Fruit fly (Drosophila melanogaster) S2 (cell line): Measurements from ENCODE around the gene Nse1.

Source experiments
- CG8478 ChIP-seq: fragments of >200 bp; optimal IDR thresholded peaks from 2 replicates; lab custom pipeline; 2018
- CTCF ChIP-seq, 2 experiments: fragments of >200 bp; optimal IDR thresholded peaks; 2 replicates each; lab custom pipeline; 2018

DNA sequence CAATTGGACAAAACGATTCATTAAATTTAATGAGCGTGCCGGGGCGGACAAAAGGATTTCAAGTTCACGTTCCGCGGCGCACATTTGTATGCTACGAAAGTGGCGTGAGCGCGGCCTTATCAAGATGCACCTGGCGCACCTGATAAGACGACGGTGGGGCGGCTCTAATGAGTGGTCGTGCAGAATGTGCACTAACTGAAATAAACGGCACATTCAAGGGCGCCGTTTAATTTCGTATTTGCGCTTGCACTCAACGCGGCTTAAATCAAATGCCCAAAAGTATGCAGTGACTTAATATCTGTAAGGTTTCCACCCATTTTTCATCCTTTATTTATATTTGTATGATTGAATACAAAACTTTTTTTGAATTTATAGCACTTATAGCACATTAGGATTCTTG lies 39.5 kb upstream of the Nse1 start:
- TF ChIP-seq CG8478 (lab: Kevin White, UChicago), result no peak
- TF ChIP-seq CTCF (optimal IDR thresholded peaks at IDR 0.05; lab: Kevin White, UChicago), result no peak
